Fruit fly (Drosophila melanogaster) whole organism, embryonic: Measurements from ENCODE around the gene CG3919.

Experiments
- Antp ChIP-seq: fragments of 200-800 bp; sonication (Bioruptor generic); optimal IDR thresholded peaks from 3 replicates; lab custom pipeline; 2016; ENCODE audit warnings: missing biosample characterization, missing genetic modification characterization
- Bdp1 ChIP-seq: fragments of 200-800 bp; sonication (Bioruptor generic); optimal IDR thresholded peaks from 3 replicates; lab custom pipeline; 2016; ENCODE audit warnings: missing biosample characterization, missing genetic modification characterization
- Blimp-1 ChIP-seq: fragments of 200-800 bp; sonication (Bioruptor generic); optimal IDR thresholded peaks from 3 replicates; lab custom pipeline; 2018; ENCODE audit warnings: missing biosample characterization, missing genetic modification characterization, mild to moderate bottlenecking, moderate library complexity, missing genetic modification reagents
- CG10565 ChIP-seq: fragments of 200-800 bp; sonication (Bioruptor generic); optimal IDR thresholded peaks from 3 replicates; lab custom pipeline; 2016; ENCODE audit warnings: missing biosample characterization, mild to moderate bottlenecking, missing genetic modification characterization
- CG11456 ChIP-seq: fragments of 200-800 bp; sonication (Bioruptor generic); IDR thresholded peaks from 3 replicates; pipeline ENCODE4 v1.3.6; 2022; ENCODE audit warnings: missing biosample characterization, missing genetic modification characterization
- CG12236 ChIP-seq: fragments of 200-800 bp; sonication (Bioruptor generic); optimal IDR thresholded peaks from 2 replicates; lab custom pipeline; 2016; ENCODE audit warnings: missing biosample characterization, missing genetic modification characterization
- CG12769 ChIP-seq: fragments of 200-800 bp; sonication (Bioruptor generic); optimal IDR thresholded peaks from 2 replicates; lab custom pipeline; 2019; ENCODE audit warnings: missing biosample characterization, mild to moderate bottlenecking, missing genetic modification characterization, moderate library complexity
- CG15073 ChIP-seq: fragments of 200-800 bp; sonication (Bioruptor generic); optimal IDR thresholded peaks from 2 replicates; lab custom pipeline; 2016; ENCODE audit warnings: missing biosample characterization, missing genetic modification characterization
- CG1529 ChIP-seq: fragments of 200-800 bp; sonication (Bioruptor generic); optimal IDR thresholded peaks from 3 replicates; lab custom pipeline; 2018; ENCODE audit warnings: missing biosample characterization, missing genetic modification characterization
- CG16779 ChIP-seq: fragments of 200-800 bp; sonication (Bioruptor generic); IDR thresholded peaks from 2 replicates; pipeline ENCODE4 v1.3.6; 2022; ENCODE audit warnings: missing biosample characterization, missing genetic modification characterization
- CG16813 ChIP-seq: fragments of 200-800 bp; sonication (Bioruptor generic); IDR thresholded peaks from 3 replicates; pipeline ENCODE4 v1.3.6; 2022; ENCODE audit warnings: missing biosample characterization, missing genetic modification characterization; ENCODE audit not compliant: partially characterized antibody
- CG16815 ChIP-seq: fragments of 200-800 bp; sonication (Bioruptor generic); optimal IDR thresholded peaks from 3 replicates; lab custom pipeline; 2017; ENCODE audit warnings: missing biosample characterization, mild to moderate bottlenecking, missing genetic modification characterization
- CG17612 ChIP-seq: fragments of 200-800 bp; sonication (Bioruptor generic); IDR thresholded peaks from 2 replicates; pipeline ENCODE4 v1.3.6; 2022; ENCODE audit warnings: missing biosample characterization, missing genetic modification characterization
- CG17829 ChIP-seq: fragments of 200-800 bp; optimal IDR thresholded peaks from 2 replicates; lab custom pipeline; 2019; ENCODE audit warnings: missing biosample characterization, mild to moderate bottlenecking, missing genetic modification characterization, moderate library complexity
- CG17912 ChIP-seq: fragments of 200-800 bp; sonication (Bioruptor generic); optimal IDR thresholded peaks from 2 replicates; lab custom pipeline; 2018; ENCODE audit warnings: missing biosample characterization, mild to moderate bottlenecking, missing genetic modification characterization
- CG18011 ChIP-seq: fragments of 200-800 bp; sonication (Bioruptor generic); optimal IDR thresholded peaks from 2 replicates; lab custom pipeline; 2017; ENCODE audit warnings: missing biosample characterization, missing genetic modification characterization, mild to moderate bottlenecking, moderate library complexity, missing genotype
- CG2199 ChIP-seq: fragments of 200-800 bp; sonication (Bioruptor generic); IDR thresholded peaks from 3 replicates; pipeline ENCODE4 v1.3.6; 2022; ENCODE audit warnings: missing biosample characterization, missing genetic modification characterization
- CG31388 ChIP-seq: fragments of 200-800 bp; sonication (Bioruptor generic); optimal IDR thresholded peaks from 2 replicates; lab custom pipeline; 2016; ENCODE audit warnings: missing biosample characterization, missing genetic modification characterization
- CG43689 ChIP-seq: fragments of 200-800 bp; sonication (Bioruptor generic); IDR thresholded peaks from 2 replicates; pipeline ENCODE4 v1.3.6; 2022; ENCODE audit warnings: missing biosample characterization, missing genetic modification characterization
- CG5180 ChIP-seq: fragments of 200-800 bp; sonication (Bioruptor generic); optimal IDR thresholded peaks from 3 replicates; lab custom pipeline; 2017; ENCODE audit warnings: missing biosample characterization, missing genetic modification characterization, mild to moderate bottlenecking, moderate library complexity, missing genetic modification reagents
- CG5953 ChIP-seq: fragments of 200-800 bp; sonication (Bioruptor generic); IDR thresholded peaks from 2 replicates; pipeline ENCODE4 v1.3.6; 2022; ENCODE audit warnings: missing biosample characterization, missing genetic modification characterization
- CG6254 ChIP-seq: fragments of 200-800 bp; sonication (Bioruptor generic); optimal IDR thresholded peaks from 3 replicates; lab custom pipeline; 2017; ENCODE audit warnings: mild to moderate bottlenecking, missing biosample characterization, missing genetic modification reagents, missing genetic modification characterization
- CG8478 ChIP-seq: fragments of >200 bp; optimal IDR thresholded peaks from 2 replicates; lab custom pipeline; 2018
- CG9797 ChIP-seq: fragments of 200-800 bp; sonication (Bioruptor generic); optimal IDR thresholded peaks from 3 replicates; lab custom pipeline; 2018; ENCODE audit warnings: missing biosample characterization, mild to moderate bottlenecking, missing genetic modification characterization
- CTCF ChIP-seq: fragments of 200-800 bp; sonication (Bioruptor generic); optimal IDR thresholded peaks from 2 replicates; lab custom pipeline; 2017; ENCODE audit warnings: missing biosample characterization, mild to moderate bottlenecking, missing genetic modification characterization, moderate library complexity
- CrebB ChIP-seq: fragments of 200-800 bp; sonication (Bioruptor generic); optimal IDR thresholded peaks from 3 replicates; lab custom pipeline; 2018; ENCODE audit warnings: missing biosample characterization, mild to moderate bottlenecking, missing genetic modification characterization
- Dll ChIP-seq: fragments of 200-800 bp; sonication (Bioruptor generic); IDR thresholded peaks from 4 replicates; pipeline ENCODE4 v1.3.6; 2022; ENCODE audit warnings: missing biosample characterization, missing genetic modification characterization; ENCODE audit not compliant: partially characterized antibody
- GATAe ChIP-seq: fragments of 200-800 bp; sonication (Bioruptor generic); conservative IDR thresholded peaks from 2 replicates; pipeline ENCODE4 v1.3.6; 2022; ENCODE audit warnings: missing biosample characterization, missing genetic modification characterization
- Gsc ChIP-seq: fragments of 200-800 bp; sonication (Bioruptor generic); IDR thresholded peaks from 2 replicates; pipeline ENCODE4 v1.3.6; 2022; ENCODE audit warnings: missing biosample characterization, missing genetic modification characterization
- HLH3B ChIP-seq: fragments of 200-800 bp; sonication (Bioruptor generic); IDR thresholded peaks from 2 replicates; pipeline ENCODE4 v1.3.6; 2022; ENCODE audit warnings: missing biosample characterization, missing genetic modification characterization
- HmgZ ChIP-seq: fragments of 200-800 bp; sonication (Bioruptor generic); optimal IDR thresholded peaks from 2 replicates; lab custom pipeline; 2018; ENCODE audit warnings: missing biosample characterization, mild to moderate bottlenecking, missing genetic modification characterization
- Hr3 ChIP-seq: fragments of 200-800 bp; sonication (Bioruptor generic); optimal IDR thresholded peaks from 3 replicates; lab custom pipeline; 2016; ENCODE audit warnings: missing biosample characterization, missing genetic modification characterization
- Lhr ChIP-seq: fragments of 200-800 bp; sonication (Bioruptor generic); optimal IDR thresholded peaks from 3 replicates; lab custom pipeline; 2017; ENCODE audit warnings: mild to moderate bottlenecking, missing biosample characterization, missing genetic modification reagents, missing genetic modification characterization
- Max ChIP-seq: fragments of 200-800 bp; sonication (Bioruptor generic); optimal IDR thresholded peaks from 2 replicates; lab custom pipeline; 2016; ENCODE audit warnings: missing biosample characterization, mild to moderate bottlenecking, missing genetic modification characterization
- NFAT ChIP-seq: fragments of 200-800 bp; sonication (Bioruptor generic); IDR thresholded peaks from 2 replicates; pipeline ENCODE4 v1.3.6; 2022; ENCODE audit warnings: missing biosample characterization, missing genetic modification characterization
- Poxn ChIP-seq: fragments of 200-800 bp; sonication (Bioruptor generic); IDR thresholded peaks from 2 replicates; pipeline ENCODE4 v1.3.6; 2022; ENCODE audit warnings: missing biosample characterization, missing genetic modification characterization
- Xbp1 ChIP-seq: fragments of 200-800 bp; sonication (Bioruptor generic); optimal IDR thresholded peaks from 3 replicates; lab custom pipeline; 2016; ENCODE audit warnings: missing biosample characterization, mild to moderate bottlenecking, missing genetic modification characterization
- ara ChIP-seq: fragments of 200-800 bp; sonication (Bioruptor generic); IDR thresholded peaks from 2 replicates; pipeline ENCODE4 v1.3.6; 2022; ENCODE audit warnings: missing biosample characterization, missing genetic modification characterization
- br ChIP-seq: fragments of >200 bp; optimal IDR thresholded peaks from 2 replicates; lab custom pipeline; 2017
- cad ChIP-seq: fragments of >200 bp; optimal IDR thresholded peaks from 2 replicates; lab custom pipeline; 2017; ENCODE audit warnings: missing biosample characterization, missing genetic modification characterization
- chn ChIP-seq: fragments of 200-800 bp; sonication (Bioruptor generic); optimal IDR thresholded peaks from 2 replicates; lab custom pipeline; 2016; ENCODE audit warnings: missing biosample characterization, missing genetic modification characterization
- dpn ChIP-seq, 2 experiments: fragments of 200-800 bp; sonication (Bioruptor generic); optimal IDR thresholded peaks; 3 replicates each; lab custom pipeline; 2016; ENCODE audit warnings: missing biosample characterization in 2 of 2, missing genetic modification characterization in 2 of 2
- fd64A ChIP-seq: fragments of 200-800 bp; sonication (Bioruptor generic); optimal IDR thresholded peaks from 3 replicates; lab custom pipeline; 2018; ENCODE audit warnings: missing biosample characterization, mild to moderate bottlenecking, missing genetic modification characterization
- fu2 ChIP-seq: fragments of 200-800 bp; sonication (Bioruptor generic); optimal IDR thresholded peaks from 2 replicates; lab custom pipeline; 2016; ENCODE audit warnings: missing biosample characterization, missing genetic modification characterization
- h ChIP-seq: fragments of >200 bp; optimal IDR thresholded peaks from 2 replicates; lab custom pipeline; 2017
- lilli ChIP-seq: fragments of 200-800 bp; sonication (Bioruptor generic); optimal IDR thresholded peaks from 3 replicates; lab custom pipeline; 2016; ENCODE audit warnings: missing biosample characterization, missing genetic modification characterization
- lov ChIP-seq, 2 experiments: fragments of 200-800 bp in 1 of 2; fragments of >200 bp in 1 of 2; sonication (Bioruptor generic) in 1 of 2; IDR thresholded peaks in 1 of 2; optimal IDR thresholded peaks in 1 of 2; 2 replicates in 1 of 2; 3 replicates in 1 of 2; pipeline versions ENCODE4 v1.3.6 to Lab custom; 2017 to 2022; ENCODE audit warnings: missing biosample characterization in 1 of 2, missing genetic modification characterization in 1 of 2
- luna ChIP-seq: fragments of 200-800 bp; sonication (Bioruptor generic); optimal IDR thresholded peaks from 2 replicates; lab custom pipeline; 2016; ENCODE audit warnings: missing biosample characterization, missing genetic modification characterization
- psq ChIP-seq: fragments of 200-800 bp; sonication (Bioruptor generic); optimal IDR thresholded peaks from 2 replicates; lab custom pipeline; 2017; ENCODE audit warnings: missing biosample characterization, missing genetic modification characterization
- sc ChIP-seq, 3 experiments: fragments of >200 bp in 2 of 3; fragments of 200-800 bp in 1 of 3; sonication (Bioruptor generic) in 1 of 3; optimal IDR thresholded peaks; 2 replicates in 2 of 3; 3 replicates in 1 of 3; lab custom pipeline; 2017; ENCODE audit warnings: mild to moderate bottlenecking in 1 of 3, missing biosample characterization in 1 of 3, missing genetic modification characterization in 1 of 3, missing genetic modification reagents in 1 of 3
- tap ChIP-seq: fragments of 200-800 bp; optimal IDR thresholded peaks from 3 replicates; lab custom pipeline; 2019; ENCODE audit warnings: missing biosample characterization, mild to moderate bottlenecking, missing genetic modification characterization, moderate library complexity
- tx ChIP-seq: fragments of 200-800 bp; sonication (Bioruptor generic); optimal IDR thresholded peaks from 2 replicates; lab custom pipeline; 2016; ENCODE audit warnings: missing biosample characterization, missing genetic modification characterization
- yki ChIP-seq: fragments of >200 bp; optimal IDR thresholded peaks from 3 replicates; lab custom pipeline; 2018

CG3919 gene

dm6 chr3L:14366124-14366523, 44.3 kb upstream of the CG3919 start (continued):
- TF ChIP-seq lov (optimal IDR thresholded peaks at IDR 0.05; lab: Kevin White, UChicago) (no peak), lov (GFP tag; IDR thresholded peaks at IDR 0.05; lab: Robert Waterston, UW) (0 out of 3 replicates have a peak, but pooled peaks have one; percentile 33), dpn (GFP tag; optimal IDR thresholded peaks at IDR 0.05; lab: Kevin White, UChicago) (no peak), CG11456 (GFP tag; lab: Robert Waterston, UW) (no peak), luna (GFP tag; lab: Kevin White, UChicago) (no peak), psq (no peak), chn (GFP tag; lab: Kevin White, UChicago) (no peak), fd64A (GFP tag; lab: Kevin White, UChicago) (peak; percentile 94), CG8478 (lab: Kevin White, UChicago) (no peak), Blimp-1 (GFP tag; lab: Kevin White, UChicago) (peak; percentile 73), CG17612 (GFP tag; lab: Robert Waterston, UW) (no peak), CG17829 (tag; lab: Kevin White, UChicago) (peak; percentile 5), Xbp1 (GFP tag; lab: Kevin White, UChicago) (no peak), CG31388 (GFP tag; lab: Kevin White, UChicago) (no peak), lilli (GFP tag; lab: Kevin White, UChicago) (no peak), GATAe (GFP tag; lab: Robert Waterston, UW) (no peak), NFAT (no peak), ara (GFP tag; lab: Robert Waterston, UW) (peak; percentile 46; the same call in 1 of the 2 replicates), CG10565 (GFP tag; lab: Kevin White, UChicago) (no peak), Gsc (GFP tag; lab: Robert Waterston, UW) (no peak), tx (GFP tag; lab: Kevin White, UChicago) (no peak), CG15073 (GFP tag; lab: Kevin White, UChicago) (no peak), Max (GFP tag; lab: Kevin White, UChicago) (no peak), tap (tag; lab: Kevin White, UChicago) (peak; percentile 56), CG2199 (GFP tag; lab: Robert Waterston, UW) (0 out of 3 replicates have a peak, but pooled peaks have one; percentile 57), CG5180 (GFP tag; lab: Kevin White, UChicago) (peak; percentile 76), fu2 (GFP tag; lab: Kevin White, UChicago) (no peak), CG1529 (GFP tag; lab: Kevin White, UChicago) (peak; percentile 85), Bdp1 (GFP tag; lab: Kevin White, UChicago) (no peak), Lhr (GFP tag; lab: Kevin White, UChicago) (peak; percentile 60), br (lab: Kevin White, UChicago) (no peak), CG6254 (peak; percentile 75), Dll (GFP tag; lab: Robert Waterston, UW) (no peak), CG5953 (GFP tag; lab: Robert Waterston, UW) (no peak), h (no peak), CG43689 (GFP tag; lab: Robert Waterston, UW) (no peak), yki (lab: Kevin White, UChicago) (no peak), Antp (GFP tag; lab: Kevin White, UChicago) (peak; percentile 2), CG16815 (GFP tag; lab: Kevin White, UChicago) (no peak), CG12769 (tag; lab: Kevin White, UChicago) (peak; percentile 66), Poxn (GFP tag; lab: Robert Waterston, UW) (no peak), Hr3 (GFP tag; lab: Kevin White, UChicago) (no peak), CTCF (no peak), CG12236 (GFP tag; lab: Kevin White, UChicago) (peak; percentile 48), CG17912 (GFP tag; lab: Kevin White, UChicago) (peak; percentile 76), HmgZ (peak; percentile 6), cad (no peak), CG16779 (GFP tag; lab: Robert Waterston, UW) (no peak), CG16813 (GFP tag; lab: Robert Waterston, UW) (no peak), CG18011 (GFP tag; lab: Kevin White, UChicago) (no peak), sc (optimal IDR thresholded peaks at IDR 0.05; lab: Kevin White, UChicago) (no peak), sc (GFP tag; optimal IDR thresholded peaks at IDR 0.05; lab: Kevin White, UChicago) (peak; percentile 71), HLH3B (GFP tag; lab: Robert Waterston, UW) (peak; percentile 45; the same call in 1 of the 2 replicates), CG9797 (GFP tag; lab: Kevin White, UChicago) (no peak), CrebB (tag; lab: Kevin White, UChicago) (peak; percentile 78)
